Worm (Caenorhabditis elegans): ENCODE results near the gene T16G12.12.

DNA sequence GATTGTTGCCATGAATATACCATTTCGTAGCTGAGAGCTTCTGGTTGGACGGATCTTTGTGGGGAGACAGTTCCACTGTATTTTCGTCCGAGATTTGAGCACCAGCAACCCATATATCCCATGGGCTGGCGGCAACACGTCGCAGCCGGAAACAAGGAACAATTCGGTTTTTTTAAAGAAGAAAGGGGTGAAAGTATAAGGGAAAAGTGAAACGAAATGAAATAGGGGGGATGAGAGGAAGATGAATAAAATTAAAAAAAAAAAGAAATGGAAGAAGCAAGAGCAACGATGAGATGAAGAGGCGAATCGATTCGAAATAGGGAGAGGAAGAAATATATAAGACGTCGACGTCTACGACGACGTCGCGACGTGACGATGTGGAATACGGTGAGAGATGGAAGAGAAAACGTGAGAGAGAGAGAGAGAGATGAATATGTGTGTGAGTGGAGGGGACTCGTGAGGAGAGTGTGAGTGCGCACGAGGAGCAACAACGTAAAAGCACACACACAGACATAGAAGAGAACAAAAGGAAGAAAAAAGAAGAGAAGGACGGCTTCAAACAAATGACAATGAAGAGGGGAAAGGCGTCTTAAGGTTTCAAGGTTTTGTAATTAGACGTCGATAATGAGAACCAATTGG lies 36.9 kb upstream of the T16G12.12 start, which contains the start of gene rgs-1:
- no peak for TF ChIP-seq ama-1 (optimal IDR thresholded peaks at IDR 0.05)
- TF ChIP-seq hnd-1 (tag; optimal IDR thresholded peaks at IDR 0.05): no peak
- TF ChIP-seq F13C5.2 (tag; optimal IDR thresholded peaks at IDR 0.05): peak; percentile 17
- TF ChIP-seq B0310.2 (tag; optimal IDR thresholded peaks at IDR 0.05): no peak
